Worm (Caenorhabditis elegans) whole organism, L4/young adult: ENCODE data around the gene F41G3.10.

Source experiments
- W03F9.2 ChIP-seq: fragments of 150-350 bp; optimal IDR thresholded peaks from 2 replicates; lab custom pipeline; 2014; ENCODE audit warnings: missing biosample characterization, missing genetic modification characterization
- dao-5 ChIP-seq: sonication (generic microtip); optimal IDR thresholded peaks from 2 replicates; lab custom pipeline; 2016; ENCODE audit warnings: missing genotype, missing genetic modification characterization, moderate library complexity, missing compliant biosample characterization
- him-1 ChIP-seq: sonication (generic microtip); optimal IDR thresholded peaks from 2 replicates; lab custom pipeline; 2016; ENCODE audit warnings: missing genotype, missing genetic modification reagents, missing genetic modification characterization, missing compliant biosample characterization

DNA sequence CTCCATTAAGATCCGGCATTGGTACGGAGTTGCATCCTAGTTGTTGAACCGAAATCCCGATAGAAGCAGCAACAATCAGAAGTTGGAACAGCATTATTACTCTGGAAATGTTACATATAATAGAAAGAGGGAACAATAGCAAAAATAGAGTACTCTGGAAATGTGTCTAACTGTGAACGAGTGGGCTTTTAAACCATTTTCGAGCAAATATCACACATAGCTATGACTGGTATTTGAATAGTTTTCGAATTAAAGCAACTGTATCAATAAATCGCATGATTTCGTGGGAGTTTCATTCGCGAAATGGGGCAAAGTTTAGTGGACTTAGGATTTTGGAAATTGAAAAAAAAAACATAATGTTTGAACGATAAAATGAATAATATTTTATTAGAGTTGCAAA is at the start of gene F41G3.10:
- TF ChIP-seq him-1 (tag; lab: Kevin White, UChicago) (no peak), dao-5 (tag; lab: Kevin White, UChicago) (no peak), W03F9.2 (no peak)
